Worm (Caenorhabditis elegans): ENCODE results near the gene C25A8.1.

C25A8.1 gene

ce11 chrIV:7046641-7047361, 35.9 kb downstream of the C25A8.1 start (continued):
- TF ChIP-seq ZK546.5 (tag; optimal IDR thresholded peaks at IDR 0.05) (no peak), nhr-77 (tag; optimal IDR thresholded peaks at IDR 0.05) (no peak), nhr-12 (tag; optimal IDR thresholded peaks at IDR 0.05) (no peak)

- TF ChIP-seq nhr-76 (tag; optimal IDR thresholded peaks at IDR 0.05) (peak; percentile 8), unc-62 (GFP tag; optimal IDR thresholded peaks at IDR 0.05) (no peak), lin-39 (tag; optimal IDR thresholded peaks at IDR 0.05) (no peak), mml-1 (tag; optimal IDR thresholded peaks at IDR 0.05) (peak; percentile 68), daf-12 (tag; optimal IDR thresholded peaks at IDR 0.05) (no peak), fos-1 (tag; optimal IDR thresholded peaks at IDR 0.05) (no peak), lsy-12 (tag; optimal IDR thresholded peaks at IDR 0.05) (peak; percentile 57), skn-1 (tag; optimal IDR thresholded peaks at IDR 0.05) (peak; percentile 57), elt-3 (tag; optimal IDR thresholded peaks at IDR 0.05) (peak in 1 of 3 experiments; percentile 75), mdl-1 (tag; optimal IDR thresholded peaks at IDR 0.05) (peak; percentile 33), ceh-16 (tag; optimal IDR thresholded peaks at IDR 0.05) (no peak), hmg-11 (tag; optimal IDR thresholded peaks at IDR 0.05) (peak; percentile 46), pha-4 (tag; optimal IDR thresholded peaks at IDR 0.05) (peak; percentile 57), tbx-2 (tag; optimal IDR thresholded peaks at IDR 0.05) (no peak), eor-1 (tag; optimal IDR thresholded peaks at IDR 0.05) (peak in 1 of 2 experiments; percentile 4), ztf-4 (tag; optimal IDR thresholded peaks at IDR 0.05) (peak; percentile 16), nhr-43 (tag; optimal IDR thresholded peaks at IDR 0.05; ENCODE audit: poor library complexity, severe bottlenecking) (peak; percentile 81), R02D3.7 (tag; optimal IDR thresholded peaks at IDR 0.05) (no peak), ama-1 (optimal IDR thresholded peaks at IDR 0.05) (no peak), nfya-1 (tag; optimal IDR thresholded peaks at IDR 0.05; ENCODE audit: insufficient read depth) (peak; percentile 58), nhr-23 (tag; optimal IDR thresholded peaks at IDR 0.05) (peak; percentile 69), pqm-1 (tag; optimal IDR thresholded peaks at IDR 0.05) (peak; percentile 92), jun-1 (tag; optimal IDR thresholded peaks at IDR 0.05) (peak; percentile 81), elt-2 (tag; optimal IDR thresholded peaks at IDR 0.05) (peak; percentile 96), ceh-28 (tag; optimal IDR thresholded peaks at IDR 0.05) (peak; percentile 51), elt-1 (tag; optimal IDR thresholded peaks at IDR 0.05) (peak; percentile 67), unc-39 (tag; optimal IDR thresholded peaks at IDR 0.05) (no peak), nhr-25 (tag; optimal IDR thresholded peaks at IDR 0.05) (peak; percentile 78), egl-5 (tag; optimal IDR thresholded peaks at IDR 0.05) (peak; percentile 26)
These were observed 36.8 kb downstream of the C25A8.1 start for ce11 chrIV:7047762-7048178.

- TF ChIP-seq aly-2 (tag; optimal IDR thresholded peaks at IDR 0.05) (no peak), lsy-12 (tag; optimal IDR thresholded peaks at IDR 0.05) (peak; percentile 41), snpc-4 (tag; optimal IDR thresholded peaks at IDR 0.05) (no peak), ztf-4 (tag; optimal IDR thresholded peaks at IDR 0.05) (no peak), nhr-67 (tag; optimal IDR thresholded peaks at IDR 0.05) (no peak), nhr-23 (tag; optimal IDR thresholded peaks at IDR 0.05) (peak; percentile 50), ceh-9 (tag; optimal IDR thresholded peaks at IDR 0.05) (no peak), hmg-11 (tag; optimal IDR thresholded peaks at IDR 0.05) (no peak), skn-1 (tag; optimal IDR thresholded peaks at IDR 0.05) (no peak), jun-1 (tag; optimal IDR thresholded peaks at IDR 0.05) (no peak), nhr-237 (tag; optimal IDR thresholded peaks at IDR 0.05) (no peak), egl-27 (tag; optimal IDR thresholded peaks at IDR 0.05) (no peak), unc-62 (GFP tag; optimal IDR thresholded peaks at IDR 0.05) (no peak), egl-5 (tag; optimal IDR thresholded peaks at IDR 0.05) (no peak), nhr-11 (tag; optimal IDR thresholded peaks at IDR 0.05) (no peak), elt-2 (tag; optimal IDR thresholded peaks at IDR 0.05) (peak; percentile 59), pqm-1 (tag; optimal IDR thresholded peaks at IDR 0.05) (peak; percentile 19), unc-39 (tag; optimal IDR thresholded peaks at IDR 0.05) (no peak), mml-1 (tag; optimal IDR thresholded peaks at IDR 0.05) (no peak), sea-2 (GFP tag; optimal IDR thresholded peaks at IDR 0.05) (no peak), daf-12 (tag; optimal IDR thresholded peaks at IDR 0.05) (no peak), lin-15B (tag; optimal IDR thresholded peaks at IDR 0.05) (no peak), nhr-76 (tag; optimal IDR thresholded peaks at IDR 0.05) (no peak), nhr-28 (tag; optimal IDR thresholded peaks at IDR 0.05) (no peak), nhr-43 (tag; optimal IDR thresholded peaks at IDR 0.05; ENCODE audit: poor library complexity, severe bottlenecking) (no peak), zag-1 (tag; optimal IDR thresholded peaks at IDR 0.05) (no peak), R02D3.7 (tag; optimal IDR thresholded peaks at IDR 0.05) (no peak), fkh-10 (GFP tag; optimal IDR thresholded peaks at IDR 0.05) (no peak), pha-4 (tag; optimal IDR thresholded peaks at IDR 0.05) (peak; percentile 54), fos-1 (tag; optimal IDR thresholded peaks at IDR 0.05) (no peak)
These were observed 37.8 kb downstream of the C25A8.1 start for ce11 chrIV:7048637-7049245.
